Worm (Caenorhabditis elegans) whole organism, L3 larva: ENCODE measurements around the gene F31F7.2.

ENCODE experiments used
- ama-1 ChIP-seq: fragments of 150-350 bp; optimal IDR thresholded peaks from 2 replicates; lab custom pipeline; 2018
- ceh-28 ChIP-seq: fragments of 150-350 bp; optimal IDR thresholded peaks from 2 replicates; lab custom pipeline; 2014; ENCODE audit warnings: missing biosample characterization, missing genetic modification reagents, missing genetic modification characterization
- ceh-82 ChIP-seq: fragments of 150-350 bp; optimal IDR thresholded peaks from 2 replicates; lab custom pipeline; 2014; ENCODE audit warnings: missing biosample characterization, missing genetic modification characterization
- ceh-9 ChIP-seq: sonication (generic microtip); optimal IDR thresholded peaks from 2 replicates; lab custom pipeline; 2018; ENCODE audit warnings: missing biosample characterization, missing genetic modification characterization
- daf-12 ChIP-seq: fragments of 150-350 bp; optimal IDR thresholded peaks from 2 replicates; lab custom pipeline; 2014; ENCODE audit warnings: missing biosample characterization, missing genetic modification reagents, missing genetic modification characterization
- egl-27 ChIP-seq: sonication (generic microtip); optimal IDR thresholded peaks from 4 replicates; lab custom pipeline; 2017; ENCODE audit warnings: missing biosample characterization, missing genetic modification reagents, missing genetic modification characterization
- egl-5 ChIP-seq: fragments of 150-350 bp; optimal IDR thresholded peaks from 2 replicates; lab custom pipeline; 2017; ENCODE audit warnings: missing biosample characterization, missing genetic modification reagents, missing genetic modification characterization, inconsistent platforms
- elt-2 ChIP-seq: sonication (generic microtip); optimal IDR thresholded peaks from 2 replicates; lab custom pipeline; 2016; ENCODE audit warnings: missing genetic modification reagents, mild to moderate bottlenecking, missing genetic modification characterization, missing compliant biosample characterization
- elt-3 ChIP-seq, 3 experiments: fragments of 150-350 bp in 1 of 3; sonication (generic microtip) in 2 of 3; optimal IDR thresholded peaks; 2 replicates in 2 of 3; 4 replicates in 1 of 3; lab custom pipeline; 2014 to 2017; ENCODE audit warnings: missing biosample characterization in 3 of 3, missing genetic modification characterization in 3 of 3
- fkh-2 ChIP-seq: fragments of 150-350 bp; optimal IDR thresholded peaks from 2 replicates; lab custom pipeline; 2014; ENCODE audit warnings: missing biosample characterization, missing genetic modification reagents, missing genetic modification characterization
- jun-1 ChIP-seq: fragments of 150-350 bp; optimal IDR thresholded peaks from 2 replicates; lab custom pipeline; 2014; ENCODE audit warnings: missing biosample characterization, missing genetic modification reagents, missing genetic modification characterization
- lin-15B ChIP-seq: fragments of 150-350 bp; optimal IDR thresholded peaks from 2 replicates; lab custom pipeline; 2014; ENCODE audit warnings: missing biosample characterization, missing genetic modification characterization
- lin-39 ChIP-seq: fragments of 150-350 bp; optimal IDR thresholded peaks from 2 replicates; lab custom pipeline; 2018; ENCODE audit warnings: missing biosample characterization, missing genetic modification reagents, missing genetic modification characterization
- lsy-12 ChIP-seq: sonication (generic microtip); optimal IDR thresholded peaks from 2 replicates; lab custom pipeline; 2016; ENCODE audit warnings: mild to moderate bottlenecking, missing genetic modification characterization, missing compliant biosample characterization
- mml-1 ChIP-seq: fragments of 150-350 bp; sonication (generic microtip); optimal IDR thresholded peaks from 3 replicates; lab custom pipeline; 2014; ENCODE audit warnings: missing biosample characterization, missing genetic modification characterization
- nfya-1 ChIP-seq: sonication (generic microtip); optimal IDR thresholded peaks from 2 replicates; lab custom pipeline; 2017; ENCODE audit warnings: missing genetic modification characterization, mild to moderate bottlenecking, missing compliant biosample characterization, antibody characterized with exemption, moderate library complexity; ENCODE audit not compliant: insufficient read depth
- nhr-12 ChIP-seq: fragments of 150-350 bp; optimal IDR thresholded peaks from 2 replicates; lab custom pipeline; 2014; ENCODE audit warnings: missing biosample characterization, missing genetic modification characterization
- nhr-23 ChIP-seq: fragments of 150-350 bp; optimal IDR thresholded peaks from 2 replicates; lab custom pipeline; 2014; ENCODE audit warnings: missing biosample characterization, missing genetic modification reagents, missing genetic modification characterization
- nhr-25 ChIP-seq: sonication (generic microtip); optimal IDR thresholded peaks from 2 replicates; lab custom pipeline; 2017; ENCODE audit warnings: missing biosample characterization, missing genetic modification characterization
- nhr-28 ChIP-seq: fragments of 150-350 bp; optimal IDR thresholded peaks from 2 replicates; lab custom pipeline; 2014; ENCODE audit warnings: missing biosample characterization, missing genetic modification characterization
- nhr-43 ChIP-seq: sonication (generic microtip); optimal IDR thresholded peaks from 2 replicates; lab custom pipeline; 2016; ENCODE audit warnings: mild to moderate bottlenecking, missing genetic modification characterization, missing compliant biosample characterization; ENCODE audit not compliant: poor library complexity, severe bottlenecking
- nhr-67 ChIP-seq: fragments of 150-350 bp; optimal IDR thresholded peaks from 2 replicates; lab custom pipeline; 2014; ENCODE audit warnings: missing biosample characterization, missing genetic modification characterization
- nhr-76 ChIP-seq: fragments of 150-350 bp; sonication (generic microtip); optimal IDR thresholded peaks from 5 replicates; lab custom pipeline; 2014; ENCODE audit warnings: missing biosample characterization, missing genetic modification characterization
- pha-4 ChIP-seq: fragments of 150-350 bp; optimal IDR thresholded peaks from 2 replicates; lab custom pipeline; 2014; ENCODE audit warnings: missing biosample characterization, missing genetic modification reagents, missing genetic modification characterization
- pqm-1 ChIP-seq: fragments of 150-350 bp; optimal IDR thresholded peaks from 2 replicates; lab custom pipeline; 2017; ENCODE audit warnings: missing biosample characterization, missing genetic modification characterization, inconsistent platforms
- tbx-2 ChIP-seq: sonication (generic microtip); optimal IDR thresholded peaks from 2 replicates; lab custom pipeline; 2016; ENCODE audit warnings: mild to moderate bottlenecking, missing genetic modification characterization, missing compliant biosample characterization
- unc-62 ChIP-seq: fragments of 150-350 bp; sonication (generic microtip); optimal IDR thresholded peaks from 4 replicates; lab custom pipeline; 2014; ENCODE audit warnings: missing biosample characterization, missing genetic modification reagents, missing genetic modification characterization
- zag-1 ChIP-seq: fragments of 150-350 bp; optimal IDR thresholded peaks from 2 replicates; lab custom pipeline; 2014; ENCODE audit warnings: missing biosample characterization, missing genetic modification characterization

F31F7.2 gene

DNA sequence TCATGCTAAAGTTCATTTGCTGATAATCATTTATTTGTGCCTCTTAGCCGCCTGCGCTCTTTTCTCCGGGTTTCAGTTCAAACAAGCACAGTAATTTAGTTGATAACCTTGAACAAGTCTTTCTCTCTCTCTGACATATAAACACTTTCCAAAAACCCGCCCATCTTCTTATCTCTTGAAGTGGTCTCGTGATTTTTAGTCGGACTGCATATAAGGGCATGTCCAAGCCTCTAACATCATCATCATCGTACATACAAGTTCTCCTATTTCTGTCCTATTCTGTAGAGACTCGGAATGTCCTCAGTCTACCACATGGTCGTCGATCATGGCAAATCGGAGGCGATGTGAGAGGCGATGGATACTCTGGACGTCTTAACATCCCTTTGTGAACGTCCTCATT, 5.6 kb downstream of the F31F7.2 start, which contains the start of gene F31F7.1:
TSS of gene F31F7.1 (plus strand) at position 235 of the 400 bp plus-strand sequence.
- TF ChIP-seq pqm-1, result peak; percentile 96
- peak; percentile 27 for TF ChIP-seq nhr-23
- no peak for TF ChIP-seq nhr-12 (tag; lab: Kevin White, UChicago)
- TF ChIP-seq ceh-28 (tag; lab: Kevin White, UChicago), result peak; percentile 22
- peak; percentile 99 for TF ChIP-seq elt-2
- no peak for TF ChIP-seq daf-12
- TF ChIP-seq nhr-25 (tag; lab: Kevin White, UChicago), result peak; percentile 72
- peak; percentile 16 for TF ChIP-seq nfya-1 (tag; lab: Kevin White, UChicago)
- peak; percentile 37 for TF ChIP-seq egl-27 (tag; lab: Kevin White, UChicago)
- TF ChIP-seq pha-4 (tag; lab: Kevin White, UChicago), result peak; percentile 8
- no peak for TF ChIP-seq tbx-2
- TF ChIP-seq lsy-12, result peak; percentile 32
- peak; percentile 84 for TF ChIP-seq nhr-43 (tag; lab: Kevin White, UChicago)
- no peak for TF ChIP-seq ceh-9 (tag; lab: Kevin White, UChicago)
- peak; percentile 86 for TF ChIP-seq ama-1 (lab: Kevin White, UChicago)
- peak; percentile 80 for TF ChIP-seq jun-1
- no peak for TF ChIP-seq lin-15B
- TF ChIP-seq elt-3 (tag; optimal IDR thresholded peaks at IDR 0.05; lab: Kevin White, UChicago), result peak in 1 of 3 experiments; percentile 75

ce11 chrV:6277178-6277834, 6.7 kb downstream of the F31F7.2 start:
- TF ChIP-seq nhr-25 (tag; lab: Kevin White, UChicago) (peak; percentile 41), ama-1 (lab: Kevin White, UChicago) (peak; percentile 2), jun-1 (peak; percentile 20), zag-1 (tag; lab: Kevin White, UChicago) (no peak), nhr-43 (tag; lab: Kevin White, UChicago) (peak; percentile 21), mml-1 (no peak), nhr-12 (tag; lab: Kevin White, UChicago) (no peak), ceh-82 (tag; lab: Kevin White, UChicago) (no peak)

DNA sequence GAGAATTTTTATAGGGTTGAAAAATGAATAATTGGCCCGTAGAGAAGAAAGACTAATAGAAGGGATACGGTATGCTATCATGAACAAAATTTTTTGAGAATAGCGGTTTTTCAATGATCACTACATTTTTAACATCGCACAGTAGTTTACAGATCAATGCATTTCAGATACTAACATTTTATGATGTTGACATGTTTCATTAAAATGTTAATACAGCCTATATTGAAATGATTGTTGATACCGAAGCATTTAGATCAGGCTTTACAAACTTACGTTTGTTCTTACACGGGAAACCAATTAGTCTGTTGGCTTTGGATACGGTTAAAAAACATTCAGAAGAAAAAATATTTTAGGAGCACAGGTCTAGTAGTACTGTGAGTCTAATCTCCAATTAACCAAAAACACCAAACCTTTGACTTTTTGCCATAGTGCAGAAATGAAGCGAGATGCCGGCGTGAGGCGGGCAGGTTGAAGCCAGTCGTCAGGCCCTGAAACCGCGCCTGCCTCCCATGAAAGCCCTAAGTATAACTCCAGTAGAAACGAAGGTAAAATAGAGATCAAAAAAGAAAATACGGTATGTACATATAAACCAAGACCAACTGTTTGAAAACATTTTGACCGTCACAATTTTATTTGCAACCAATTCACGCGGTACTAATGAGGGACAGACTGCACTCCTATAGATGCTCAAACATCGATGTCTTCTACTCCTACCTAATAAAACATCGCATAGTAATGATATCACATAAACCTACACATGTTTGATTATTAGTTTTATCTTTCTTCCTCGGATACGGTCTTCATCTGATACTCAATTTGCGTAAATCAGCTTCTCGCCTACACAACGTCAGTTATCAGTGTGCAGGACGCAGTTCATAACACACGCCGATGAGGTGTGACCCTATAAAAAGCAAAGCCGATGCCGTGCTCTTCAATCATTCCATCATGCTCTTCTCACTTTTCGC, 7.7 kb downstream of the F31F7.2 start, which contains the start of gene fil-2:
TSS of gene fil-2 (plus strand) at position 915 of the 965 bp plus-strand sequence.
- TF ChIP-seq lin-39 (tag; lab: Kevin White, UChicago) (no peak), elt-2 (peak; percentile 51), fkh-2 (tag; lab: Kevin White, UChicago) (no peak), pqm-1 (peak; percentile 6), lsy-12 (peak; percentile 6), egl-5 (no peak), nhr-28 (tag; lab: Kevin White, UChicago) (peak; percentile 46), nhr-43 (tag; lab: Kevin White, UChicago) (peak; percentile 75)

DNA sequence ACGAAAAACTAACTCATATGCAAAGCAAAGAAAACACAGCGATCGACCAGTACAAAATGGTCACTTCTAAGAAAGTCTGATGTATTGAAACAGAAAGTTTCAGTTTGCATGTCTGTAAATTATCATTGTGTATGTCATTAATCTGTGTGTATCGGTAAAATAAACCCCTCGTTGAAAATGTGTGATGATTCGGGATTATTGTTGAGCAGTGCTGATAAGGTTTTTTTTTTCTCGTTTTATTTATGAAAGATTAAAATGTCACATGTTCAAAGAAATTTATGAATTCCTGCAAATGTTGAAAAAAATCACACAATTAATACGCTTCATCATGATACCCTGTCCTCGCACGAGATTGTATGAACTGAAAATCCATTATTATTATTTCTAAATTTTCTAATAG, 9.4 kb downstream of the F31F7.2 start:
- TF ChIP-seq nhr-43 (tag; lab: Kevin White, UChicago), result no peak
- no peak for TF ChIP-seq nhr-28 (tag; lab: Kevin White, UChicago)
- TF ChIP-seq pqm-1, result peak; percentile 77
- peak; percentile 64 for TF ChIP-seq elt-2
- no peak for TF ChIP-seq unc-62 (GFP tag; lab: Kevin White, UChicago)

- TF ChIP-seq ceh-9 (tag; lab: Kevin White, UChicago) (no peak), nhr-76 (no peak), unc-62 (GFP tag; lab: Kevin White, UChicago) (no peak), elt-3 (tag; optimal IDR thresholded peaks at IDR 0.05; lab: Kevin White, UChicago) (no peak), nhr-25 (tag; lab: Kevin White, UChicago) (no peak), nhr-67 (tag; lab: Kevin White, UChicago) (no peak)
- TF ChIP-seq, all 47 proteins: peak for 0
Measured at ce11 chrV:6281175-6281574, 10.5 kb downstream of the F31F7.2 start, which contains the start of the genes K12B6.4 and spe-49. Gene K12B6.4 (minus strand): TSS chrV:6281275. Gene spe-49 (plus strand): TSS chrV:6281359.
